Worm (Caenorhabditis elegans): ENCODE data around the gene flp-10.

The flp-10 gene

DNA sequence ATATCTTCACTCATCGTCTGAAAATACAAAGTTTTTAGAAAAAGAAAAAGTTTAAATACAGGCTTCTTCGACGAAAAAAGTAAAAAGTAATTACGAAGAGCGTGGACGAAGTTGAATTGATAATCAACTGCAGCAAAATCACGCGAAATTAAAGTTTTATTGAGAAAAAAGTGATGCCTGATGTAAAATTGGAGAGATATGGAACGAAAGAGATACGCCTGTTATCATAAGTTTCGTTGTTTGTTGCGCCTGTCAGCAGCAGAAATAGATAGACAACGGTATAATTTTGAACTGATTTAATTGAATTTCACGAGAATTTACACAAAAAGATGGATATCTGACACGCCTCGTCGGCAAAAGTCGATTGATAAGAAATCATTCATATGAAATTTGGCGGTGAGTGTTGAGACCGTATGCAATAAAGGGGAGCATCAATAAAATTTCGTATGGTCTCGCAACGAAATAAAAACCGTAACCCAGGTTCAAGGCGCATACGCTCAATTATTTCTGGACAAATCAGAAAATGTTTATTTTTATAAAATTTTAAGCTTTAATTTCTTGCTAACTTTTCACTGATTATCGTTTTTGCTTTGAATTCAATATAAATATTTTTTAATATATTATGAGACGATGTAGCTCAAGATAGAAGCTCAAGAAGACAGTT is 39.3 kb upstream of the flp-10 start, which contains the start of gene C06A6.4 (continued):
- no peak for TF ChIP-seq daf-16 (GFP tag; optimal IDR thresholded peaks at IDR 0.05)
- peak; percentile 54 for TF ChIP-seq daf-16 (tag; optimal IDR thresholded peaks at IDR 0.05)
- TF ChIP-seq mes-2 (tag; optimal IDR thresholded peaks at IDR 0.05; ENCODE audit: poor library complexity, severe bottlenecking): peak; percentile 10

DNA sequence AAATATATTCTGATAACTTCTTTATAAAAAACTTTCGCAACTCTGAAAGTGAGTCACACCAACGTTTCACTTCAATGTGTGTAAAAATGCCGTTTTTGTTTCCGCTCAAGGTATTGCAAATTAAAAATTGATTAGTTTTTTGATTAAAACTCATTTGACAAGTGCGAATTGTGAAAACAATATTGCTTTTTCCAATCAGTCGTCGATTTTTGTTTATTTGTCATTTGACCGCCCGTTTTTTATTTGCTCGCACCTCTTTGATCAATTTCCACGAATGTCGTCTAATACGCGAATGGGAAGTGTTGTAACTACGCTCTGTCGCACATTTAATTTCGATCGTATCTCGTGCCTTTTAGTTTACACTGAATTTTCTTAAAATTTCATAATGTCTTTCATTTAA is 38.6 kb upstream of the flp-10 start, which contains the start of gene mvb-12:
TSS of gene mvb-12 (plus strand) at position 375 of the 400 bp plus-strand sequence.
- TF ChIP-seq daf-12 (tag; optimal IDR thresholded peaks at IDR 0.05): no peak
- no peak for TF ChIP-seq F44E2.7 (GFP tag; IDR thresholded peaks at IDR 0.05)
- peak; percentile 7 for TF ChIP-seq nhr-28 (tag; optimal IDR thresholded peaks at IDR 0.05)
- no peak for TF ChIP-seq unc-130 (GFP tag; optimal IDR thresholded peaks at IDR 0.05)
- TF ChIP-seq gei-8 (GFP tag; optimal IDR thresholded peaks at IDR 0.05): no peak
- TF ChIP-seq madf-9 (GFP tag; conservative IDR thresholded peaks at IDR 0.05): no peak
- TF ChIP-seq dmd-6 (GFP tag; IDR thresholded peaks at IDR 0.05): 0 out of 2 replicates have a peak, but pooled peaks have one; percentile 10
- TF ChIP-seq lin-1 (GFP tag; IDR thresholded peaks at IDR 0.05): no peak
- peak in 1 of 2 experiments; percentile 49 for TF ChIP-seq lsy-2 (tag; optimal IDR thresholded peaks at IDR 0.05)
- peak; percentile 68 for TF ChIP-seq hlh-30 (tag; optimal IDR thresholded peaks at IDR 0.05; ENCODE audit: insufficient read depth)
- peak; percentile 4 for TF ChIP-seq pqm-1 (tag; optimal IDR thresholded peaks at IDR 0.05)
- no peak for TF ChIP-seq ztf-7 (tag; optimal IDR thresholded peaks at IDR 0.05)
- no peak for TF ChIP-seq Y5F2A.4 (GFP tag; optimal IDR thresholded peaks at IDR 0.05)
- TF ChIP-seq duxl-1 (tag; optimal IDR thresholded peaks at IDR 0.05; ENCODE audit: poor library complexity): no peak
- no peak for TF ChIP-seq F10B5.3 (tag; optimal IDR thresholded peaks at IDR 0.05)
- peak; percentile 27 for TF ChIP-seq hlh-11 (tag; optimal IDR thresholded peaks at IDR 0.05)
- TF ChIP-seq lin-38 (GFP tag; IDR thresholded peaks at IDR 0.05): peak; percentile 39
- TF ChIP-seq ceh-44 (GFP tag; IDR thresholded peaks at IDR 0.05): no peak
- no peak for TF ChIP-seq saeg-2 (GFP tag; IDR thresholded peaks at IDR 0.05)
- no peak for TF ChIP-seq ZK546.5 (tag; optimal IDR thresholded peaks at IDR 0.05)
- TF ChIP-seq zfp-3 (GFP tag; conservative IDR thresholded peaks at IDR 0.05): no peak
- TF ChIP-seq ces-1 (GFP tag; optimal IDR thresholded peaks at IDR 0.05): no peak
- TF ChIP-seq unc-39 (tag; optimal IDR thresholded peaks at IDR 0.05): no peak
- no peak for TF ChIP-seq tag-97 (GFP tag; IDR thresholded peaks at IDR 0.05)
- no peak for TF ChIP-seq skn-1 (tag; optimal IDR thresholded peaks at IDR 0.05)
- TF ChIP-seq aha-1 (tag): peak; percentile 61
- no peak for TF ChIP-seq nhr-42 (GFP tag; IDR thresholded peaks at IDR 0.05)
- no peak for TF ChIP-seq zip-2 (tag; optimal IDR thresholded peaks at IDR 0.05)
- TF ChIP-seq rbr-2 (tag; optimal IDR thresholded peaks at IDR 0.05): no peak
- TF ChIP-seq mxl-3 (GFP tag; optimal IDR thresholded peaks at IDR 0.05): no peak
- TF ChIP-seq madf-5 (GFP tag; IDR thresholded peaks at IDR 0.05): no peak
- no peak for TF ChIP-seq aly-2 (tag; optimal IDR thresholded peaks at IDR 0.05)
- peak; percentile 30 for TF ChIP-seq mes-2 (tag; optimal IDR thresholded peaks at IDR 0.05; ENCODE audit: poor library complexity, severe bottlenecking)
- no peak for TF ChIP-seq hmg-1.1 (GFP tag; IDR thresholded peaks at IDR 0.05)
- TF ChIP-seq php-3 (GFP tag; IDR thresholded peaks at IDR 0.05): no peak
- no peak for TF ChIP-seq egl-43 (GFP tag; IDR thresholded peaks at IDR 0.05)
- TF ChIP-seq daf-8 (GFP tag; IDR thresholded peaks at IDR 0.05): no peak
- TF ChIP-seq dpl-1 (GFP tag; optimal IDR thresholded peaks at IDR 0.05): peak; percentile 4
- TF ChIP-seq attf-4 (tag; optimal IDR thresholded peaks at IDR 0.05): no peak
- no peak for TF ChIP-seq set-16 (GFP tag; IDR thresholded peaks at IDR 0.05)
- no peak for TF ChIP-seq ceh-82 (tag; optimal IDR thresholded peaks at IDR 0.05)
- no peak for TF ChIP-seq lin-13 (GFP tag; optimal IDR thresholded peaks at IDR 0.05)
- no peak for TF ChIP-seq Y105C5A.15 (GFP tag; IDR thresholded peaks at IDR 0.05)
- TF ChIP-seq ZK337.2 (GFP tag; IDR thresholded peaks at IDR 0.05): no peak
- no peak for TF ChIP-seq ceh-62 (tag; optimal IDR thresholded peaks at IDR 0.05)
- no peak for TF ChIP-seq nhr-111 (GFP tag; optimal IDR thresholded peaks at IDR 0.05)
- TF ChIP-seq dve-1 (tag; optimal IDR thresholded peaks at IDR 0.05; ENCODE audit: insufficient read depth): peak; percentile 65
